Fruit fly (Drosophila melanogaster) whole organism, embryonic: ENCODE measurements around the gene GCS2beta.

Source experiments
- Aef1 ChIP-seq: fragments of 200-800 bp; sonication (Bioruptor generic); IDR thresholded peaks from 3 replicates; pipeline ENCODE4 v1.3.6; 2022; ENCODE audit warnings: missing biosample characterization, missing genetic modification characterization
- BtbVII ChIP-seq: fragments of 200-800 bp; sonication (Bioruptor generic); optimal IDR thresholded peaks from 3 replicates; lab custom pipeline; 2017; ENCODE audit warnings: missing biosample characterization, mild to moderate bottlenecking, missing genetic modification characterization
- CG11398 ChIP-seq: fragments of 200-800 bp; sonication (Bioruptor generic); optimal IDR thresholded peaks from 2 replicates; lab custom pipeline; 2016; ENCODE audit warnings: missing biosample characterization, missing genetic modification characterization
- CG1602 ChIP-seq: fragments of 200-800 bp; sonication (Bioruptor generic); optimal IDR thresholded peaks from 3 replicates; lab custom pipeline; 2016; ENCODE audit warnings: missing biosample characterization, missing genetic modification characterization
- CG17385 ChIP-seq: fragments of 200-800 bp; sonication (Bioruptor generic); optimal IDR thresholded peaks from 3 replicates; lab custom pipeline; 2018; ENCODE audit warnings: missing biosample characterization, mild to moderate bottlenecking, missing genetic modification characterization
- CG17829 ChIP-seq: fragments of 200-800 bp; optimal IDR thresholded peaks from 2 replicates; lab custom pipeline; 2019; ENCODE audit warnings: missing biosample characterization, mild to moderate bottlenecking, missing genetic modification characterization, moderate library complexity
- CG18262 ChIP-seq: fragments of 200-800 bp; optimal IDR thresholded peaks from 3 replicates; lab custom pipeline; 2019; ENCODE audit warnings: missing biosample characterization, mild to moderate bottlenecking, missing genetic modification characterization, moderate library complexity
- CG18764 ChIP-seq: fragments of 200-800 bp; sonication (Bioruptor generic); optimal IDR thresholded peaks from 3 replicates; lab custom pipeline; 2016; ENCODE audit warnings: missing biosample characterization, missing genetic modification characterization
- CG34422 ChIP-seq: fragments of 200-800 bp; sonication (Bioruptor generic); IDR thresholded peaks from 3 replicates; pipeline ENCODE4 v1.3.6; 2022; ENCODE audit warnings: missing biosample characterization, missing genetic modification characterization
- CG3726 ChIP-seq: fragments of 200-800 bp; sonication (Bioruptor generic); IDR thresholded peaks from 3 replicates; pipeline ENCODE4, ENCODE4 v1.3.6; 2022; ENCODE audit warnings: missing biosample characterization, missing genetic modification characterization
- CG4360 ChIP-seq: fragments of 200-800 bp; sonication (Bioruptor generic); IDR thresholded peaks from 2 replicates; pipeline ENCODE4 v1.3.6; 2022; ENCODE audit warnings: missing biosample characterization, missing genetic modification characterization
- CG43689 ChIP-seq: fragments of 200-800 bp; sonication (Bioruptor generic); IDR thresholded peaks from 2 replicates; pipeline ENCODE4 v1.3.6; 2022; ENCODE audit warnings: missing biosample characterization, missing genetic modification characterization
- CG4424 ChIP-seq: fragments of 200-800 bp; sonication (Bioruptor generic); optimal IDR thresholded peaks from 3 replicates; lab custom pipeline; 2016; ENCODE audit warnings: missing biosample characterization, missing genetic modification characterization
- CG6683 ChIP-seq: fragments of 200-800 bp; sonication (Bioruptor generic); optimal IDR thresholded peaks from 2 replicates; lab custom pipeline; 2017; ENCODE audit warnings: missing biosample characterization, mild to moderate bottlenecking, missing genetic modification characterization, missing genetic modification reagents
- CG7928 ChIP-seq: fragments of 200-800 bp; sonication (Bioruptor generic); optimal IDR thresholded peaks from 2 replicates; lab custom pipeline; 2017; ENCODE audit warnings: missing biosample characterization, mild to moderate bottlenecking, missing genetic modification characterization
- CG8924 ChIP-seq: fragments of 200-800 bp; optimal IDR thresholded peaks from 3 replicates; lab custom pipeline; 2019; ENCODE audit warnings: missing biosample characterization, mild to moderate bottlenecking, missing genetic modification characterization, moderate library complexity
- E2f2 ChIP-seq: fragments of 200-800 bp; sonication (Bioruptor generic); IDR thresholded peaks from 2 replicates; pipeline ENCODE4 v1.3.6; 2022; ENCODE audit warnings: missing biosample characterization, missing genetic modification characterization
- ERR ChIP-seq: fragments of 200-800 bp; sonication (Bioruptor generic); optimal IDR thresholded peaks from 2 replicates; lab custom pipeline; 2016; ENCODE audit warnings: missing biosample characterization, missing genetic modification characterization
- MTF-1 ChIP-seq: fragments of 200-800 bp; sonication (Bioruptor generic); optimal IDR thresholded peaks from 2 replicates; lab custom pipeline; 2018; ENCODE audit warnings: missing biosample characterization, mild to moderate bottlenecking, missing genetic modification characterization, borderline replicate concordance
- Max ChIP-seq: fragments of 200-800 bp; sonication (Bioruptor generic); optimal IDR thresholded peaks from 2 replicates; lab custom pipeline; 2016; ENCODE audit warnings: missing biosample characterization, mild to moderate bottlenecking, missing genetic modification characterization
- Nf-YC ChIP-seq: fragments of 200-800 bp; optimal IDR thresholded peaks from 3 replicates; lab custom pipeline; 2019; ENCODE audit warnings: missing biosample characterization, mild to moderate bottlenecking, missing genetic modification characterization, moderate library complexity
- Pdp1 ChIP-seq, 2 experiments: fragments of 200-800 bp; sonication (Bioruptor generic); optimal IDR thresholded peaks; 3 replicates each; lab custom pipeline; 2016; ENCODE audit warnings: missing biosample characterization in 2 of 2, missing genetic modification characterization in 2 of 2, mild to moderate bottlenecking in 1 of 2, moderate library complexity in 1 of 2
- Sox100B ChIP-seq: fragments of 200-800 bp; sonication (Bioruptor generic); optimal IDR thresholded peaks from 3 replicates; lab custom pipeline; 2018; ENCODE audit warnings: missing biosample characterization, mild to moderate bottlenecking, missing genetic modification characterization
- Spps ChIP-seq: fragments of 200-800 bp; sonication (Bioruptor generic); optimal IDR thresholded peaks from 2 replicates; lab custom pipeline; 2018; ENCODE audit warnings: missing biosample characterization, mild to moderate bottlenecking, missing genetic modification characterization
- Sry-δ ChIP-seq: fragments of 200-800 bp; sonication (Bioruptor generic); optimal IDR thresholded peaks from 2 replicates; lab custom pipeline; 2016; ENCODE audit warnings: missing biosample characterization, missing genetic modification characterization
- Xbp1 ChIP-seq: fragments of 200-800 bp; sonication (Bioruptor generic); optimal IDR thresholded peaks from 3 replicates; lab custom pipeline; 2016; ENCODE audit warnings: missing biosample characterization, mild to moderate bottlenecking, missing genetic modification characterization
- abd-A ChIP-seq: fragments of 200-800 bp; sonication (Bioruptor generic); optimal IDR thresholded peaks from 3 replicates; lab custom pipeline; 2019; ENCODE audit warnings: missing biosample characterization, mild to moderate bottlenecking, missing genetic modification characterization, moderate library complexity
- ash1 ChIP-seq: fragments of 200-800 bp; sonication (Bioruptor generic); optimal IDR thresholded peaks from 2 replicates; lab custom pipeline; 2018; ENCODE audit warnings: missing biosample characterization, mild to moderate bottlenecking, missing genetic modification characterization
- bab2 ChIP-seq: fragments of 200-800 bp; sonication (Bioruptor generic); optimal IDR thresholded peaks from 2 replicates; lab custom pipeline; 2016; ENCODE audit warnings: missing biosample characterization, missing genetic modification characterization
- crp ChIP-seq, 2 experiments: fragments of 200-800 bp; sonication (Bioruptor generic); optimal IDR thresholded peaks; 2 replicates in 1 of 2; 3 replicates in 1 of 2; lab custom pipeline; 2017; ENCODE audit warnings: missing biosample characterization in 2 of 2, missing genetic modification characterization in 2 of 2, mild to moderate bottlenecking in 1 of 2, moderate library complexity in 1 of 2
- eyg ChIP-seq: fragments of 200-800 bp; sonication (Bioruptor generic); optimal IDR thresholded peaks from 3 replicates; lab custom pipeline; 2016; ENCODE audit warnings: missing biosample characterization, missing genetic modification characterization
- fd102C ChIP-seq: fragments of 200-800 bp; sonication (Bioruptor generic); optimal IDR thresholded peaks from 2 replicates; lab custom pipeline; 2018; ENCODE audit warnings: missing biosample characterization, mild to moderate bottlenecking, missing genetic modification characterization, moderate library complexity
- fd3F ChIP-seq: fragments of 200-800 bp; sonication (Bioruptor generic); optimal IDR thresholded peaks from 2 replicates; lab custom pipeline; 2018; ENCODE audit warnings: missing biosample characterization, mild to moderate bottlenecking, missing genetic modification characterization, moderate library complexity
- gce ChIP-seq: fragments of 200-800 bp; sonication (Bioruptor generic); IDR thresholded peaks from 3 replicates; pipeline ENCODE4 v1.3.6; 2022; ENCODE audit warnings: missing biosample characterization, missing genetic modification characterization
- gcm2 ChIP-seq: fragments of 200-800 bp; sonication (Bioruptor generic); optimal IDR thresholded peaks from 2 replicates; lab custom pipeline; 2016; ENCODE audit warnings: missing biosample characterization, missing genetic modification characterization
- klu ChIP-seq: fragments of 200-800 bp; sonication (Bioruptor generic); IDR thresholded peaks from 2 replicates; pipeline ENCODE4 v1.3.6; 2022; ENCODE audit warnings: missing biosample characterization, missing genetic modification characterization
- knrl ChIP-seq: fragments of 200-800 bp; sonication (Bioruptor generic); IDR thresholded peaks from 3 replicates; pipeline ENCODE4 v1.3.6; 2022; ENCODE audit warnings: missing biosample characterization, missing genetic modification characterization; ENCODE audit not compliant: partially characterized antibody
- lmd ChIP-seq: fragments of 200-800 bp; sonication (Bioruptor generic); IDR thresholded peaks from 2 replicates; pipeline ENCODE4 v1.3.6; 2022; ENCODE audit warnings: missing biosample characterization, missing genetic modification characterization
- mirr ChIP-seq: fragments of 200-800 bp; sonication (Bioruptor generic); optimal IDR thresholded peaks from 3 replicates; lab custom pipeline; 2018; ENCODE audit warnings: missing biosample characterization, mild to moderate bottlenecking, missing genetic modification characterization
- nau ChIP-seq: fragments of 200-800 bp; sonication (Bioruptor generic); optimal IDR thresholded peaks from 3 replicates; lab custom pipeline; 2017; ENCODE audit warnings: missing biosample characterization, mild to moderate bottlenecking, missing genetic modification characterization, missing genetic modification reagents
- oc ChIP-seq: fragments of 200-800 bp; sonication (Bioruptor generic); optimal IDR thresholded peaks from 2 replicates; lab custom pipeline; 2018; ENCODE audit warnings: missing biosample characterization, mild to moderate bottlenecking, missing genetic modification characterization, moderate library complexity
- phol ChIP-seq: fragments of 200-800 bp; sonication (Bioruptor generic); optimal IDR thresholded peaks from 3 replicates; lab custom pipeline; 2018; ENCODE audit warnings: missing biosample characterization, mild to moderate bottlenecking, missing genetic modification characterization, moderate library complexity
- psq ChIP-seq: fragments of 200-800 bp; sonication (Bioruptor generic); optimal IDR thresholded peaks from 2 replicates; lab custom pipeline; 2017; ENCODE audit warnings: missing biosample characterization, missing genetic modification characterization
- slbo ChIP-seq: fragments of 200-800 bp; sonication (Bioruptor generic); IDR thresholded peaks from 2 replicates; pipeline ENCODE4 v1.3.6; 2022; ENCODE audit warnings: missing biosample characterization, missing genetic modification characterization
- toy ChIP-seq: fragments of 200-800 bp; sonication (Bioruptor generic); IDR thresholded peaks from 2 replicates; pipeline ENCODE4 v1.3.6; 2022; ENCODE audit warnings: missing biosample characterization, missing genetic modification characterization
- ttk ChIP-seq: fragments of 200-800 bp; sonication (Bioruptor generic); IDR thresholded peaks from 2 replicates; pipeline ENCODE4 v2.1.2; 2022; ENCODE audit warnings: missing biosample characterization, missing genetic modification characterization
- unc-4 ChIP-seq: fragments of 200-800 bp; sonication (Bioruptor generic); IDR thresholded peaks from 2 replicates; pipeline ENCODE4 v1.3.6; 2022; ENCODE audit warnings: missing biosample characterization, missing genetic modification characterization; ENCODE audit not compliant: partially characterized antibody
- vvl ChIP-seq: fragments of 200-800 bp; sonication (Bioruptor generic); IDR thresholded peaks from 2 replicates; pipeline ENCODE4 v1.3.6; 2022; ENCODE audit warnings: missing biosample characterization, missing genetic modification characterization
- wor ChIP-seq: fragments of 200-800 bp; sonication (Bioruptor generic); IDR thresholded peaks from 2 replicates; pipeline ENCODE4 v1.3.6; 2022; ENCODE audit warnings: missing biosample characterization, missing genetic modification characterization

The GCS2beta gene

dm6 chr2L:17514090-17514715 lies 30.1 kb upstream of the GCS2beta start (continued):
- TF ChIP-seq E2f2 (GFP tag; lab: Robert Waterston, UW) (peak; percentile 61; the same call in 1 of the 2 replicates), bab2 (GFP tag; lab: Kevin White, UChicago) (peak; percentile 80), knrl (GFP tag; lab: Robert Waterston, UW) (no peak), vvl (GFP tag; lab: Robert Waterston, UW) (peak; percentile 93), CG3726 (GFP tag; lab: Robert Waterston, UW) (peak; percentile 62; the same call in 1 of the 3 replicates), crp (GFP tag; optimal IDR thresholded peaks at IDR 0.05; lab: Kevin White, UChicago) (peak in 1 of 2 experiments; percentile 36), Sox100B (peak; percentile 85), unc-4 (GFP tag; lab: Robert Waterston, UW) (no peak), CG1602 (peak; percentile 83), Xbp1 (GFP tag; lab: Kevin White, UChicago) (peak; percentile 85), Aef1 (peak; percentile 71), phol (tag; lab: Kevin White, UChicago) (peak; percentile 92), mirr (GFP tag; lab: Kevin White, UChicago) (peak; percentile 50), CG18262 (tag; lab: Kevin White, UChicago) (peak; percentile 95), CG43689 (peak; percentile 38; the same call in 1 of the 2 replicates), CG34422 (GFP tag; lab: Robert Waterston, UW) (peak; percentile 88), nau (GFP tag; lab: Kevin White, UChicago) (peak; percentile 68), CG11398 (peak; percentile 55), CG18764 (peak; percentile 81), BtbVII (GFP tag; lab: Kevin White, UChicago) (peak; percentile 77), fd3F (GFP tag; lab: Kevin White, UChicago) (peak; percentile 48), klu (GFP tag; lab: Robert Waterston, UW) (peak; percentile 56; the same call in 1 of the 2 replicates), lmd (GFP tag; lab: Robert Waterston, UW) (peak; percentile 87), ash1 (GFP tag; lab: Kevin White, UChicago) (no peak), CG8924 (peak; percentile 93), CG17385 (GFP tag; lab: Kevin White, UChicago) (peak; percentile 85), Pdp1 (GFP tag; optimal IDR thresholded peaks at IDR 0.05; lab: Kevin White, UChicago) (peak in 1 of 2 experiments; percentile 70), oc (tag; lab: Kevin White, UChicago) (peak; percentile 80), fd102C (GFP tag; lab: Kevin White, UChicago) (peak; percentile 42), MTF-1 (peak; percentile 61), Nf-YC (tag; lab: Kevin White, UChicago) (peak; percentile 79), wor (GFP tag; lab: Robert Waterston, UW) (peak; percentile 81), gcm2 (GFP tag; lab: Kevin White, UChicago) (no peak), toy (GFP tag; lab: Robert Waterston, UW) (no peak), Sry-δ (GFP tag; lab: Kevin White, UChicago) (no peak), ERR (GFP tag; lab: Kevin White, UChicago) (peak; percentile 72), psq (GFP tag; lab: Kevin White, UChicago) (peak; percentile 62), CG17829 (peak; percentile 94), abd-A (tag; lab: Kevin White, UChicago) (peak; percentile 89), gce (GFP tag; lab: Robert Waterston, UW) (peak; percentile 82), slbo (peak; percentile 79), CG7928 (GFP tag; lab: Kevin White, UChicago) (peak; percentile 42), ttk (peak; percentile 86), CG4424 (GFP tag; lab: Kevin White, UChicago) (peak; percentile 90), CG4360 (GFP tag; lab: Robert Waterston, UW) (peak; percentile 53; the same call in 1 of the 2 replicates), Max (GFP tag; lab: Kevin White, UChicago) (peak; percentile 63), CG6683 (GFP tag; lab: Kevin White, UChicago) (peak; percentile 85), Spps (tag; lab: Kevin White, UChicago) (peak; percentile 85), eyg (GFP tag; lab: Kevin White, UChicago) (peak; percentile 20)
